Fruit fly (Drosophila melanogaster): ENCODE measurements around the gene GNBP1.
A peak's percentile ranks its signal among the peaks of the same experiment; 100 is the strongest.

DNA sequence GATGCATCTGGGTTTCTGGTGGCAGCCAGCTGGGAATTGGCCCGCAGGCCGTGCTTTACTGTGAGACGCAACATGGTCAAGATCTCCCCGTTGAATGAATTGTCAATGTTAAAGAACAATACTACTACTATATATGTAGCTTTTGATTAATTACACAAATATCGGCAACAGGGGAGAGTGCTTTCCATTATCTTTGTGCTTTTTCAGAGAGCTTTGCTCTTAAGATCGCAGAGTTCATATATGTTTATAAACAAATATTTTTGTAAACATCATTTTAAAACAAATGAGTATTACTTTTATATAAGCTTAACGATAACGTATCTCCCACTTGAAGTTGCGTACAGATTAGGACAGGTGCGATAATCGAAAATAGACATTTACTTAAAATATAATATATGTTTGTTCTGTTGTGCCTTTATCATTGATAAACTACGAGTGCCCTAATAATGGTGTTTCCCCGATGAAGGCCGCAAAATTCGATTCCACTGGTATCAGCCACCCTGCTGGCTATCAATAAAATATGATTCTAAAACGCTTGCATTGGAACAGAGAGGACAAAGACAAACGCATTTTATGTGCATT lies 10.7 kb downstream of the GNBP1 start, which contains the start of gene Cyp12c1:
- TF ChIP-seq ovo (GFP tag; optimal IDR thresholded peaks at IDR 0.05) (no peak), CG5204 (GFP tag; optimal IDR thresholded peaks at IDR 0.05) (no peak), CG33017 (tag; optimal IDR thresholded peaks at IDR 0.05) (peak; percentile 20), CG7045 (GFP tag; optimal IDR thresholded peaks at IDR 0.05) (no peak), Clk (GFP tag; optimal IDR thresholded peaks at IDR 0.05) (no peak), CG12768 (GFP tag; optimal IDR thresholded peaks at IDR 0.05) (no peak), kay (GFP tag; ENCODE audit: borderline replicate concordance) (no peak), bab1 (GFP tag; optimal IDR thresholded peaks at IDR 0.05) (no peak), cnc (optimal IDR thresholded peaks at IDR 0.05) (no peak), Hr96 (GFP tag; optimal IDR thresholded peaks at IDR 0.05) (no peak), CG1620 (GFP tag; optimal IDR thresholded peaks at IDR 0.05) (no peak), tj (GFP tag; optimal IDR thresholded peaks at IDR 0.05) (no peak)

All from whole organism, adult.